Fruit fly (Drosophila melanogaster) whole organism, embryonic: Measurements from ENCODE around the gene CG44261.
A peak's percentile ranks its signal among the peaks of the same experiment; 100 is the strongest.

Experiments
- Asciz ChIP-seq: fragments of 200-800 bp; sonication (Bioruptor generic); optimal IDR thresholded peaks from 2 replicates; lab custom pipeline; 2017; ENCODE audit warnings: missing biosample characterization, mild to moderate bottlenecking, missing genetic modification characterization, missing genetic modification reagents
- Atf6 ChIP-seq: fragments of 200-800 bp; sonication (Bioruptor generic); IDR thresholded peaks from 2 replicates; pipeline ENCODE4 v1.3.6; 2022; ENCODE audit warnings: missing biosample characterization, missing genetic modification characterization
- B-H1 ChIP-seq: fragments of 200-800 bp; sonication (Bioruptor generic); IDR thresholded peaks from 3 replicates; pipeline ENCODE4 v1.3.6; 2022; ENCODE audit warnings: missing biosample characterization, missing genetic modification characterization
- CG10267 ChIP-seq: fragments of 200-800 bp; sonication (Bioruptor generic); optimal IDR thresholded peaks from 2 replicates; lab custom pipeline; 2018; ENCODE audit warnings: missing biosample characterization, mild to moderate bottlenecking, missing genetic modification characterization, moderate library complexity
- CG10654 ChIP-seq: fragments of 200-800 bp; sonication (Bioruptor generic); optimal IDR thresholded peaks from 2 replicates; lab custom pipeline; 2016; ENCODE audit warnings: missing biosample characterization, missing genetic modification characterization
- CG10979 ChIP-seq: fragments of 200-800 bp; sonication (Bioruptor generic); optimal IDR thresholded peaks from 2 replicates; lab custom pipeline; 2018; ENCODE audit warnings: missing biosample characterization, mild to moderate bottlenecking, missing genetic modification characterization, moderate library complexity
- CG14965 ChIP-seq: fragments of 200-800 bp; sonication (Bioruptor generic); optimal IDR thresholded peaks from 2 replicates; lab custom pipeline; 2016; ENCODE audit warnings: missing biosample characterization, missing genetic modification characterization, borderline replicate concordance
- CG1602 ChIP-seq: fragments of 200-800 bp; sonication (Bioruptor generic); optimal IDR thresholded peaks from 3 replicates; lab custom pipeline; 2016; ENCODE audit warnings: missing biosample characterization, missing genetic modification characterization
- CG1792 ChIP-seq: fragments of 200-800 bp; sonication (Bioruptor generic); optimal IDR thresholded peaks from 2 replicates; lab custom pipeline; 2016; ENCODE audit warnings: missing biosample characterization, missing genetic modification characterization
- CG18011 ChIP-seq: fragments of 200-800 bp; sonication (Bioruptor generic); optimal IDR thresholded peaks from 2 replicates; lab custom pipeline; 2017; ENCODE audit warnings: missing biosample characterization, missing genetic modification characterization, mild to moderate bottlenecking, moderate library complexity, missing genotype
- CG18599 ChIP-seq: fragments of 200-800 bp; sonication (Bioruptor generic); optimal IDR thresholded peaks from 3 replicates; lab custom pipeline; 2017; ENCODE audit warnings: missing biosample characterization, missing genetic modification characterization, mild to moderate bottlenecking, moderate library complexity, missing genetic modification reagents
- CG2116 ChIP-seq: fragments of 200-800 bp; sonication (Bioruptor generic); optimal IDR thresholded peaks from 3 replicates; lab custom pipeline; 2018; ENCODE audit warnings: missing biosample characterization, mild to moderate bottlenecking, missing genetic modification characterization
- CG2120 ChIP-seq: fragments of 200-800 bp; sonication (Bioruptor generic); optimal IDR thresholded peaks from 3 replicates; lab custom pipeline; 2016; ENCODE audit warnings: missing biosample characterization, missing genetic modification characterization
- CG31365 ChIP-seq: fragments of 200-800 bp; sonication (Bioruptor generic); optimal IDR thresholded peaks from 2 replicates; lab custom pipeline; 2018; ENCODE audit warnings: missing biosample characterization, mild to moderate bottlenecking, missing genetic modification characterization
- CG3281 ChIP-seq: fragments of 200-800 bp; sonication (Bioruptor generic); optimal IDR thresholded peaks from 3 replicates; lab custom pipeline; 2017; ENCODE audit warnings: missing biosample characterization, mild to moderate bottlenecking, missing genetic modification characterization
- CG33557 ChIP-seq: fragments of 200-800 bp; sonication (Bioruptor generic); optimal IDR thresholded peaks from 2 replicates; lab custom pipeline; 2019; ENCODE audit warnings: missing biosample characterization, mild to moderate bottlenecking, missing genetic modification characterization, moderate library complexity
- CG3407 ChIP-seq: fragments of 200-800 bp; sonication (Bioruptor generic); optimal IDR thresholded peaks from 2 replicates; lab custom pipeline; 2018; ENCODE audit warnings: missing biosample characterization, mild to moderate bottlenecking, missing genetic modification characterization
- CG34422 ChIP-seq: fragments of 200-800 bp; sonication (Bioruptor generic); IDR thresholded peaks from 3 replicates; pipeline ENCODE4 v1.3.6; 2022; ENCODE audit warnings: missing biosample characterization, missing genetic modification characterization
- CG3838 ChIP-seq: fragments of 200-800 bp; sonication (Bioruptor generic); optimal IDR thresholded peaks from 3 replicates; lab custom pipeline; 2016; ENCODE audit warnings: missing biosample characterization, missing genetic modification characterization
- CG42726 ChIP-seq: fragments of 200-800 bp; sonication (Bioruptor generic); IDR thresholded peaks from 2 replicates; pipeline ENCODE4 v1.3.6; 2022; ENCODE audit warnings: missing biosample characterization, missing genetic modification characterization; ENCODE audit not compliant: partially characterized antibody
- CG43689 ChIP-seq: fragments of 200-800 bp; sonication (Bioruptor generic); IDR thresholded peaks from 2 replicates; pipeline ENCODE4 v1.3.6; 2022; ENCODE audit warnings: missing biosample characterization, missing genetic modification characterization
- CG4404 ChIP-seq: fragments of 200-800 bp; sonication (Bioruptor generic); IDR thresholded peaks from 2 replicates; pipeline ENCODE4 v1.3.6; 2022; ENCODE audit warnings: missing biosample characterization, missing genetic modification characterization
- CG4730 ChIP-seq: fragments of 200-800 bp; sonication (Bioruptor generic); IDR thresholded peaks from 2 replicates; pipeline ENCODE4 v1.3.6; 2022; ENCODE audit warnings: missing biosample characterization, missing genetic modification characterization
- CG5245 ChIP-seq: fragments of 200-800 bp; sonication (Bioruptor generic); optimal IDR thresholded peaks from 3 replicates; lab custom pipeline; 2016; ENCODE audit warnings: missing biosample characterization, missing genetic modification characterization
- CG6175 ChIP-seq: fragments of 200-800 bp; sonication (Bioruptor generic); IDR thresholded peaks from 3 replicates; pipeline ENCODE4 v1.3.6; 2022; ENCODE audit warnings: missing biosample characterization, missing genetic modification characterization
- CG7928 ChIP-seq: fragments of 200-800 bp; sonication (Bioruptor generic); optimal IDR thresholded peaks from 2 replicates; lab custom pipeline; 2017; ENCODE audit warnings: missing biosample characterization, mild to moderate bottlenecking, missing genetic modification characterization
- CG8281 ChIP-seq: fragments of 200-800 bp; sonication (Bioruptor generic); optimal IDR thresholded peaks from 2 replicates; lab custom pipeline; 2018; ENCODE audit warnings: missing biosample characterization, mild to moderate bottlenecking, missing genetic modification characterization, moderate library complexity
- CG8765 ChIP-seq: fragments of 200-800 bp; sonication (Bioruptor generic); IDR thresholded peaks from 2 replicates; pipeline ENCODE4 v1.3.6; 2022; ENCODE audit warnings: missing biosample characterization, missing genetic modification characterization
- CG9932 ChIP-seq: fragments of 200-800 bp; sonication (Bioruptor generic); IDR thresholded peaks from 2 replicates; pipeline ENCODE4 v1.3.6; 2022; ENCODE audit warnings: missing biosample characterization, missing genetic modification characterization
- CoRest ChIP-seq: fragments of 200-800 bp; sonication (Bioruptor generic); optimal IDR thresholded peaks from 3 replicates; lab custom pipeline; 2018; ENCODE audit warnings: missing biosample characterization, mild to moderate bottlenecking, missing genetic modification characterization, moderate library complexity
- D ChIP-seq, 2 experiments: fragments of 200-800 bp in 1 of 2; fragments of >200 bp in 1 of 2; sonication (Bioruptor generic) in 1 of 2; optimal IDR thresholded peaks; 2 replicates in 1 of 2; 3 replicates in 1 of 2; lab custom pipeline; 2017; ENCODE audit warnings: mild to moderate bottlenecking in 1 of 2, missing biosample characterization in 1 of 2, missing genetic modification characterization in 1 of 2, missing genetic modification reagents in 1 of 2
- Dek ChIP-seq: fragments of 200-800 bp; sonication (Bioruptor generic); optimal IDR thresholded peaks from 3 replicates; lab custom pipeline; 2019; ENCODE audit warnings: missing biosample characterization, mild to moderate bottlenecking, missing genetic modification characterization, moderate library complexity
- Doc2 ChIP-seq: fragments of 200-800 bp; sonication (Bioruptor generic); IDR thresholded peaks from 2 replicates; pipeline ENCODE4 v1.3.6; 2022; ENCODE audit warnings: missing biosample characterization, missing genetic modification characterization
- Drgx ChIP-seq: fragments of 200-800 bp; sonication (Bioruptor generic); IDR thresholded peaks from 2 replicates; pipeline ENCODE4 v1.3.6; 2022; ENCODE audit warnings: missing biosample characterization, missing genetic modification characterization
- E2f1 ChIP-seq: fragments of 200-800 bp; sonication (Bioruptor generic); IDR thresholded peaks from 2 replicates; pipeline ENCODE4 v1.3.6; 2022; ENCODE audit warnings: missing biosample characterization, missing genetic modification characterization
- Ets65A ChIP-seq: fragments of 200-800 bp; sonication (Bioruptor generic); peaks from one replicate; lab custom pipeline; 2016; ENCODE audit warnings: missing biosample characterization, missing genetic modification characterization
- MTF-1 ChIP-seq: fragments of 200-800 bp; sonication (Bioruptor generic); optimal IDR thresholded peaks from 2 replicates; lab custom pipeline; 2018; ENCODE audit warnings: missing biosample characterization, mild to moderate bottlenecking, missing genetic modification characterization, borderline replicate concordance
- Max ChIP-seq: fragments of 200-800 bp; sonication (Bioruptor generic); optimal IDR thresholded peaks from 2 replicates; lab custom pipeline; 2016; ENCODE audit warnings: missing biosample characterization, mild to moderate bottlenecking, missing genetic modification characterization
- Med ChIP-seq: fragments of 200-800 bp; sonication (Bioruptor generic); peaks from one replicate; lab custom pipeline; 2016; ENCODE audit warnings: missing biosample characterization, missing genetic modification characterization, mild to moderate bottlenecking, inconsistent platforms, moderate library complexity
- Six4 ChIP-seq: fragments of 200-800 bp; sonication (Bioruptor generic); optimal IDR thresholded peaks from 2 replicates; lab custom pipeline; 2016; ENCODE audit warnings: missing biosample characterization, missing genetic modification characterization
- Sry-δ ChIP-seq: fragments of 200-800 bp; sonication (Bioruptor generic); optimal IDR thresholded peaks from 2 replicates; lab custom pipeline; 2016; ENCODE audit warnings: missing biosample characterization, missing genetic modification characterization
- Vsx1 ChIP-seq: fragments of 200-800 bp; sonication (Bioruptor generic); optimal IDR thresholded peaks from 2 replicates; lab custom pipeline; 2017; ENCODE audit warnings: missing biosample characterization, mild to moderate bottlenecking, missing genetic modification characterization, missing genetic modification reagents
- ap ChIP-seq: fragments of 200-800 bp; sonication (Bioruptor generic); IDR thresholded peaks from 2 replicates; pipeline ENCODE4 v1.3.6; 2022; ENCODE audit warnings: missing biosample characterization, missing genetic modification characterization
- bab2 ChIP-seq: fragments of 200-800 bp; sonication (Bioruptor generic); optimal IDR thresholded peaks from 2 replicates; lab custom pipeline; 2016; ENCODE audit warnings: missing biosample characterization, missing genetic modification characterization
- bbx ChIP-seq: fragments of 200-800 bp; sonication (Bioruptor generic); IDR thresholded peaks from 2 replicates; pipeline ENCODE4 v1.3.6; 2022; ENCODE audit warnings: missing biosample characterization, missing genetic modification characterization; ENCODE audit not compliant: partially characterized antibody
- crp ChIP-seq, 2 experiments: fragments of 200-800 bp; sonication (Bioruptor generic); optimal IDR thresholded peaks; 2 replicates in 1 of 2; 3 replicates in 1 of 2; lab custom pipeline; 2017; ENCODE audit warnings: missing biosample characterization in 2 of 2, missing genetic modification characterization in 2 of 2, mild to moderate bottlenecking in 1 of 2, moderate library complexity in 1 of 2
- sug ChIP-seq: fragments of 200-800 bp; optimal IDR thresholded peaks from 2 replicates; lab custom pipeline; 2019; ENCODE audit warnings: missing biosample characterization, mild to moderate bottlenecking, missing genetic modification characterization, moderate library complexity
- wdn ChIP-seq: fragments of 200-800 bp; sonication (Bioruptor generic); IDR thresholded peaks from 2 replicates; pipeline ENCODE4 v1.3.6; 2022; ENCODE audit warnings: missing biosample characterization, missing genetic modification characterization

Gene CG44261

DNA sequence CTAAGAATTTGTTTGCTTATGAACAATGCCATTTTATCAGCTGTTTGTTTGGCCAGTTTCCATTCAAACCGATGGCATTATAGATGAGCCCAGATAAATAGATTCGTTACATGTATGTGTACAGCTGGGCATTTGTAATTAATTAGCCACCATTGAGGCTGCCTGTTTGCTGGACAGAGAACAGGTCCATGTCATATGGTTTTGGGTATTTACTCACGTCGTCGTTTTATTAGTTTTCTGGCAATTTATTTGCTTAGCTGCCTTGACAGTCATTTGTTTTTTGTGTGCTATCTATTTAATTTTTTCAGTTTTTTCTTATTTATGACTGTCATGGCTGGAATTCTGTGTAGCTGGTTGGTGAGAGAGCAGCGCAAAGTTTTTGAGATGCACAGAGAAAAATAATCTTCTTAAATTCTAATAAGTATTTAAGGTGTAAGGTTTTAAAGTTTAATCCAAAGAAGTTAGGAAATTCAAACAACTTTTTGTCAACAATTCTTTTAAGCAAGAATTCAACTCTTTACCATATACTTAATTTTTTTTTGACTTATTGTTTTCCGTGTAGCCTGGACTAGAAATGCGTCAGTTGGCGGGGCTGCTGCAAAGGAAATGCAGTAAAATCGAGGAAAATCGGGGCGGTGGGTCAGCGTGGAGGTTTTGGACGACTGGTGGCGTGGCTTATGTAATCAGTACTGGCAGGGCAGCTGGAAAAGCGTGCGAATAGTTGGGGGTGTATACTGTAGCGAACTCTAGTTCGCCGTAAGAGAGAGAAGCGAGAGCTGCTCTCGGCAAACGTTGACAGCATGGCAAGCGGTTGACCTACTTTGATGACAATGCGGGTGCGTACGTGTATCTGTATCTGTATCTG lies 26.8 kb upstream of the CG44261 start (continued):
- TF ChIP-seq CG18011 (peak; percentile 52), crp (GFP tag; optimal IDR thresholded peaks at IDR 0.05; lab: Kevin White, UChicago) (peak in 1 of 2 experiments; percentile 33), B-H1 (GFP tag; lab: Robert Waterston, UW) (peak; percentile 88; the same call in 2 of the 3 replicates), bbx (no peak), CG4730 (peak; percentile 77), CG3407 (GFP tag; lab: Kevin White, UChicago) (peak; percentile 61), CG10267 (peak; percentile 82), CG18599 (GFP tag; lab: Kevin White, UChicago) (peak; percentile 91), MTF-1 (GFP tag; lab: Kevin White, UChicago) (peak; percentile 38), CG10979 (tag; lab: Kevin White, UChicago) (peak; percentile 83), Atf6 (peak; percentile 91), CG9932 (GFP tag; lab: Robert Waterston, UW) (peak; percentile 79), Asciz (GFP tag; lab: Kevin White, UChicago) (peak; percentile 74), CG7928 (GFP tag; lab: Kevin White, UChicago) (peak; percentile 16), sug (tag; lab: Kevin White, UChicago) (peak; percentile 66), CG5245 (GFP tag; lab: Kevin White, UChicago) (peak; percentile 71), Ets65A (peak; percentile 96), Med (GFP tag; lab: Kevin White, UChicago) (peak; percentile 94), CG14965 (GFP tag; lab: Kevin White, UChicago) (no peak), bab2 (peak; percentile 86), CG3838 (peak; percentile 38), CoRest (tag; lab: Kevin White, UChicago) (peak; percentile 89), Vsx1 (GFP tag; lab: Kevin White, UChicago) (peak; percentile 88), CG6175 (GFP tag; lab: Robert Waterston, UW) (peak; percentile 70), CG3281 (GFP tag; lab: Kevin White, UChicago) (peak; percentile 87), Six4 (peak; percentile 77), Sry-δ (GFP tag; lab: Kevin White, UChicago) (peak; percentile 47), Drgx (GFP tag; lab: Robert Waterston, UW) (peak; percentile 89), E2f1 (GFP tag; lab: Robert Waterston, UW) (peak; percentile 90), CG2120 (GFP tag; lab: Kevin White, UChicago) (peak; percentile 92), CG34422 (GFP tag; lab: Robert Waterston, UW) (peak; percentile 89), CG33557 (GFP tag; lab: Kevin White, UChicago) (peak; percentile 41), D (optimal IDR thresholded peaks at IDR 0.05; lab: Kevin White, UChicago) (no peak), D (GFP tag; optimal IDR thresholded peaks at IDR 0.05; lab: Kevin White, UChicago) (peak; percentile 72), Max (GFP tag; lab: Kevin White, UChicago) (peak; percentile 66), CG1792 (peak; percentile 72), CG8765 (GFP tag; lab: Robert Waterston, UW) (no peak), CG4404 (GFP tag; lab: Robert Waterston, UW) (peak; percentile 50; the same call in 1 of the 2 replicates), CG2116 (GFP tag; lab: Kevin White, UChicago) (peak; percentile 64), wdn (peak; percentile 75), CG8281 (tag; lab: Kevin White, UChicago) (peak; percentile 69), ap (GFP tag; lab: Robert Waterston, UW) (peak; percentile 85), Doc2 (GFP tag; lab: Robert Waterston, UW) (no peak), CG31365 (tag; lab: Kevin White, UChicago) (no peak), CG10654 (GFP tag; lab: Kevin White, UChicago) (peak; percentile 77), CG42726 (GFP tag; lab: Robert Waterston, UW) (no peak), Dek (tag; lab: Kevin White, UChicago) (peak; percentile 87), CG43689 (GFP tag; lab: Robert Waterston, UW) (peak; percentile 60; the same call in 1 of the 2 replicates), CG1602 (GFP tag; lab: Kevin White, UChicago) (peak; percentile 77)
